Worm (Caenorhabditis elegans) whole organism, mixed stage, embryonic: ENCODE measurements around the gene str-171.

ENCODE experiments used
- ceh-83 ChIP-seq: fragments of 200-800 bp; sonication (Bioruptor generic); optimal IDR thresholded peaks from 2 replicates; lab custom pipeline; 2018; ENCODE audit warnings: mild to moderate bottlenecking, missing genetic modification characterization, missing compliant biosample characterization
- elt-1 ChIP-seq: sonication (generic microtip); optimal IDR thresholded peaks from 2 replicates; lab custom pipeline; 2017; ENCODE audit warnings: missing genetic modification characterization, mild to moderate bottlenecking, missing compliant biosample characterization, antibody characterized with exemption, moderate library complexity, borderline replicate concordance; ENCODE audit not compliant: insufficient read depth
- lin-13 ChIP-seq: fragments of 150-350 bp; optimal IDR thresholded peaks from 2 replicates; lab custom pipeline; 2014; ENCODE audit warnings: missing biosample characterization, missing genetic modification characterization
- mep-1 ChIP-seq: fragments of 150-350 bp; optimal IDR thresholded peaks from 2 replicates; lab custom pipeline; 2017; ENCODE audit warnings: missing biosample characterization, missing genetic modification reagents, missing genetic modification characterization, inconsistent platforms
- mls-2 ChIP-seq: sonication (generic microtip); optimal IDR thresholded peaks from 2 replicates; lab custom pipeline; 2016; ENCODE audit warnings: mild to moderate bottlenecking, missing genetic modification characterization, moderate library complexity, missing compliant biosample characterization
- nhr-2 ChIP-seq: fragments of 150-350 bp; optimal IDR thresholded peaks from 2 replicates; lab custom pipeline; 2014; ENCODE audit warnings: missing biosample characterization, missing genetic modification characterization
- nhr-76 ChIP-seq: sonication (generic microtip); optimal IDR thresholded peaks from 2 replicates; lab custom pipeline; 2017; ENCODE audit warnings: missing biosample characterization, missing genetic modification characterization
- pha-4 ChIP-seq: fragments of 150-350 bp; optimal IDR thresholded peaks from 2 replicates; lab custom pipeline; 2018; ENCODE audit warnings: missing biosample characterization, missing genetic modification reagents, missing genetic modification characterization
- snpc-4 ChIP-seq: fragments of 150-350 bp; optimal IDR thresholded peaks from 2 replicates; lab custom pipeline; 2014; ENCODE audit warnings: missing biosample characterization, missing genetic modification characterization
- unc-39 ChIP-seq: fragments of 150-350 bp; optimal IDR thresholded peaks from 2 replicates; lab custom pipeline; 2014; ENCODE audit warnings: missing biosample characterization, missing genetic modification characterization
- unc-62 ChIP-seq: fragments of 150-350 bp; optimal IDR thresholded peaks from 2 replicates; lab custom pipeline; 2014; ENCODE audit warnings: missing biosample characterization, missing genetic modification reagents, missing genetic modification characterization

DNA sequence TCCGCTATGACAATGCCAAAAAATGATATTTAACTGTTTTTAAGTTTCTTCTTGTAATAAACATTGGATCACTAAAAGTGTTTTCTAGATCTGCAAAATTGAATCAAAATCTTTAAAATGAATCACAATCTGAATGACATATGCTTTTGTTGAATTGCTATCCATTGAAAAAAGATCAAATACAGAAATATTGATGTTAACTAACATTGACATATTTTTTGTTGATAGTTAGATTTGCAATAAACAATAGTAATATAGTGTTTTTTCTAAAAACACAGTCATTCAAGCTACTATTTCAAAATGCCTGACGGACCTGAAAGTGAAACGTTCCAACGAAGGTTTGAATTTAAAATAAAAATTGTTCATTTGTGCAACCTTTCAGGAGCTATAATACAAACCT, 18.3 kb upstream of the str-171 start, which contains the start of gene T09F5.2:
- TF ChIP-seq unc-62 (GFP tag; lab: Kevin White, UChicago) (no peak), ceh-83 (no peak), unc-39 (tag; lab: Kevin White, UChicago) (no peak), nhr-2 (no peak), nhr-76 (tag; lab: Kevin White, UChicago) (no peak), pha-4 (no peak), elt-1 (tag; lab: Kevin White, UChicago) (no peak), mep-1 (tag; lab: Kevin White, UChicago) (no peak), snpc-4 (tag; lab: Kevin White, UChicago) (no peak), lin-13 (tag; lab: Kevin White, UChicago) (no peak), mls-2 (tag; lab: Kevin White, UChicago) (no peak)
